Fruit fly (Drosophila melanogaster) whole organism: ENCODE results near the gene Cad96Cb.

Source experiments
- CG8478 ChIP-seq: fragments of >200 bp; optimal IDR thresholded peaks from 2 replicates; lab custom pipeline; 2018; ENCODE audit warnings: inconsistent platforms
- psq ChIP-seq: fragments of >200 bp; optimal IDR thresholded peaks from 2 replicates; lab custom pipeline; 2017

DNA sequence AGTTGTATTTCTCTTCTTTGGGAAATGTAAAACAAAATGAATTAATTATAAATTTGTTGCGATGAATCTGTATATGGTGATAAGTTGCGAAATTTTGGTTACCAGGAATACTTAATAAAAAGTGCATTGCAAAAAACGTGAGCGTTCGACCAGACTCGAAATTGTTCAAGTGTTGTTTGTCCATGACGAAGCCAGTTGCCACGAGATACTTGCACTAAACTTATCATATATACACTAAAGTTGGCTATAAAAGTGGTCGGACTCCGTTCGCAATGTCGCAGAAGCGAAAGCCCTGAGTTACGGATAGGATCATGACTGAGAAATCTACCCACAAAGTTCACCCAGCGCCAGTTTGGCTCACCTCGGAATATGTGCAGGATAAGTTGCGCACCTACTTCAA lies 41.4 kb upstream of the Cad96Cb start, which contains the start of gene CG11878:
- no peak for TF ChIP-seq CG8478 (lab: Kevin White, UChicago)
- TF ChIP-seq psq (lab: Kevin White, UChicago) = no peak
